Fruit fly (Drosophila melanogaster) whole organism, pupa: ENCODE data around the gene Ada.
A peak's percentile ranks its signal among the peaks of the same experiment; 100 is the strongest.

Experiments
- CG10348 ChIP-seq: fragments of 200-800 bp; sonication (Bioruptor generic); IDR thresholded peaks from 2 replicates; pipeline ENCODE4 v1.3.6; 2022; ENCODE audit warnings: missing biosample characterization, missing genetic modification characterization
- CG12605 ChIP-seq: fragments of 200-800 bp; sonication (Bioruptor generic); IDR thresholded peaks from 2 replicates; pipeline ENCODE4 v1.3.6; 2022; ENCODE audit warnings: missing biosample characterization, missing genetic modification characterization
- CG13204 ChIP-seq: fragments of 200-800 bp; sonication (Bioruptor generic); optimal IDR thresholded peaks from 2 replicates; lab custom pipeline; 2018; ENCODE audit warnings: missing biosample characterization, mild to moderate bottlenecking, missing genetic modification characterization, moderate library complexity
- CG14655 ChIP-seq: fragments of 200-800 bp; sonication (Bioruptor generic); optimal IDR thresholded peaks from 3 replicates; lab custom pipeline; 2017; ENCODE audit warnings: mild to moderate bottlenecking, missing biosample characterization, missing genetic modification reagents, missing genetic modification characterization
- CG15710 ChIP-seq: fragments of 200-800 bp; sonication (Bioruptor generic); optimal IDR thresholded peaks from 2 replicates; lab custom pipeline; 2018; ENCODE audit warnings: missing biosample characterization, mild to moderate bottlenecking, missing genetic modification characterization, moderate library complexity
- CG17806 ChIP-seq: fragments of 200-800 bp; sonication (Bioruptor generic); optimal IDR thresholded peaks from 2 replicates; lab custom pipeline; 2018; ENCODE audit warnings: missing biosample characterization, mild to moderate bottlenecking, missing genetic modification characterization, moderate library complexity
- CG32121 ChIP-seq: fragments of 200-800 bp; sonication (Bioruptor generic); IDR thresholded peaks from 2 replicates; pipeline ENCODE4 v1.3.6; 2022; ENCODE audit warnings: missing biosample characterization, missing genetic modification characterization
- CG34367 ChIP-seq: fragments of 200-800 bp; sonication (Bioruptor generic); optimal IDR thresholded peaks from 2 replicates; lab custom pipeline; 2018; ENCODE audit warnings: missing biosample characterization, mild to moderate bottlenecking, missing genetic modification characterization
- CG4496 ChIP-seq: fragments of 200-800 bp; sonication (Bioruptor generic); IDR thresholded peaks from 3 replicates; pipeline ENCODE4 v1.3.6; 2022; ENCODE audit warnings: missing biosample characterization, missing genetic modification characterization
- CG8159 ChIP-seq: fragments of 200-800 bp; sonication (Bioruptor generic); optimal IDR thresholded peaks from 3 replicates; lab custom pipeline; 2018; ENCODE audit warnings: missing biosample characterization, mild to moderate bottlenecking, missing genetic modification characterization, moderate library complexity
- CG8301 ChIP-seq: fragments of 200-800 bp; sonication (Bioruptor generic); optimal IDR thresholded peaks from 2 replicates; lab custom pipeline; 2018; ENCODE audit warnings: missing biosample characterization, mild to moderate bottlenecking, missing genetic modification characterization
- CG9948 ChIP-seq: fragments of 200-800 bp; sonication (Bioruptor generic); optimal IDR thresholded peaks from 2 replicates; lab custom pipeline; 2018; ENCODE audit warnings: missing biosample characterization, mild to moderate bottlenecking, missing genetic modification characterization, moderate library complexity
- D1 ChIP-seq: fragments of 200-800 bp; sonication (Bioruptor generic); optimal IDR thresholded peaks from 2 replicates; lab custom pipeline; 2018; ENCODE audit warnings: missing biosample characterization, mild to moderate bottlenecking, missing genetic modification characterization, moderate library complexity
- EcR ChIP-seq: fragments of 200-800 bp; sonication (Bioruptor generic); optimal IDR thresholded peaks from 3 replicates; lab custom pipeline; 2019; ENCODE audit warnings: missing biosample characterization, missing genetic modification characterization, mild to moderate bottlenecking, moderate library complexity, missing genetic modification reagents
- Ets98B ChIP-seq: fragments of 200-800 bp; sonication (Bioruptor generic); IDR thresholded peaks from 2 replicates; pipeline ENCODE4 v1.3.6; 2022; ENCODE audit warnings: missing biosample characterization, missing genetic modification characterization
- Pif1A ChIP-seq: fragments of 200-800 bp; sonication (Bioruptor generic); optimal IDR thresholded peaks from 3 replicates; lab custom pipeline; 2016; ENCODE audit warnings: missing biosample characterization, missing genetic modification characterization
- Pif1B ChIP-seq: fragments of 200-800 bp; sonication (Bioruptor generic); optimal IDR thresholded peaks from 3 replicates; lab custom pipeline; 2016; ENCODE audit warnings: missing biosample characterization, missing genetic modification characterization
- Snoo ChIP-seq: fragments of 200-800 bp; sonication (Bioruptor generic); optimal IDR thresholded peaks from 3 replicates; lab custom pipeline; 2017; ENCODE audit warnings: missing biosample characterization, mild to moderate bottlenecking, missing genetic modification characterization, inconsistent platforms
- fd96Ca ChIP-seq: fragments of 200-800 bp; sonication (Bioruptor generic); IDR thresholded peaks from 3 replicates; pipeline ENCODE4 v1.3.6; 2022; ENCODE audit warnings: missing biosample characterization, missing genetic modification characterization
- gl ChIP-seq: fragments of 200-800 bp; sonication (Bioruptor generic); optimal IDR thresholded peaks from 2 replicates; lab custom pipeline; 2018; ENCODE audit warnings: missing biosample characterization, mild to moderate bottlenecking, missing genetic modification characterization
- rn ChIP-seq: fragments of 200-800 bp; sonication (Bioruptor generic); IDR thresholded peaks from 2 replicates; pipeline ENCODE4 v1.3.6; 2022; ENCODE audit warnings: missing biosample characterization, missing genetic modification characterization

Gene Ada

DNA sequence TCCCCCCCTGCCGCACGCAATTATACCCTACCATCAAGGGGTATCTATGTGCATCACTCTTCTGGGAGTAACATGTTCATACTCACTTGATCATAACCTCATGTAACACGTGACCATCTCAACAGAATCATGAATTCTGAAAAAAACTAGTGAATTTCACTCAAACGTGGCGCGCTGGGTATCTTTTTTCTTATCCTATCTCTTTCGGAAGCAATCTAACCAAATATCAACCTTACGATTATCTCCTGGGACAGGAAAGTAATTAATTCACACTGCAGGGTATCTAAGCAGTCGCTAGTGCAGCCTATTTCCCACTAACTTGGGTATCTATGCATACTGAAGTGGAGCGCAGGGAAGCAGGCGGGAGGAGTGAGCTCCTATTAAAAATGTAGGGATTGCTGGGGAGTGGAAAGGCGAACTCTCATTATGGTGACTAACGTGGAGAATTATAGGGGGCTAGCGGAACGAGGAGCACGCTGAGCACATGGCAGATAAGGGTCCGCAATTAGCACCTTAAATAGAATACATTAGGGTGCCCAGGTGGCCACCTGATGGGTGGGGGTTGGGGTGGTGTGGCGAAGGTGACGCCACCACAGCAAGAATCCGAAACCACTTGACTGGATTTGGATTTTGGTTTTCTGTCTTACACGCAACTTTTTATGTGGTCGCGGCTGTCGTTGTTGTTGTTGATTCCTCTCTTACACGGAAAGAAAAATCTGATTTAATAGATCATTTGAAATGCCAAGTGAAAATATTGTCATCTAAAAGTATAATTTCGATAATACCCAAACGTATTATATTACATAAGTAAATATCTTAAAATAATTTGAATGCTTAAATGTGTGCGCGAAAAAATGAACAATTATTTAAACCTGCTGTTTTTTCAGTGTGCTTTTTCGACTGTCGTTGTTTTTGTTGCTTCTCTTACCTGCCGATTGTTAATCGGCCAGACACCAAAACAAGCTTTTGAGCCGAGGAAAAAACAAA is 9.6 kb upstream of the Ada start:
- TF ChIP-seq CG9948 (tag; lab: Kevin White, UChicago) (peak; percentile 91), EcR (GFP tag; lab: Kevin White, UChicago) (no peak), Pif1B (GFP tag; lab: Kevin White, UChicago) (peak; percentile 82), CG8301 (peak; percentile 92), fd96Ca (GFP tag; lab: Robert Waterston, UW) (no peak), gl (tag; lab: Kevin White, UChicago) (peak; percentile 78), CG32121 (GFP tag; lab: Robert Waterston, UW) (no peak), CG15710 (peak; percentile 87), Ets98B (GFP tag; lab: Robert Waterston, UW) (no peak), CG13204 (peak; percentile 1), CG8159 (tag; lab: Kevin White, UChicago) (peak; percentile 94), CG4496 (GFP tag; lab: Robert Waterston, UW) (no peak), Snoo (tag; lab: Kevin White, UChicago) (peak; percentile 91), CG12605 (GFP tag; lab: Robert Waterston, UW) (no peak), CG14655 (peak; percentile 92), CG10348 (GFP tag; lab: Robert Waterston, UW) (no peak), Pif1A (GFP tag; lab: Kevin White, UChicago) (peak; percentile 86), rn (GFP tag; lab: Robert Waterston, UW) (no peak), D1 (peak; percentile 41), CG34367 (tag; lab: Kevin White, UChicago) (peak; percentile 84), CG17806 (tag; lab: Kevin White, UChicago) (peak; percentile 91)

- TF ChIP-seq CG15710 = peak; percentile 62
- no peak for TF ChIP-seq fd96Ca (GFP tag; lab: Robert Waterston, UW)
- TF ChIP-seq CG17806 (tag; lab: Kevin White, UChicago) = peak; percentile 41
- no peak for TF ChIP-seq Snoo (tag; lab: Kevin White, UChicago)
- peak; percentile 85 for TF ChIP-seq CG13204
- TF ChIP-seq CG8159 (tag; lab: Kevin White, UChicago) = peak; percentile 49
- TF ChIP-seq Pif1A (GFP tag; lab: Kevin White, UChicago) = peak; percentile 26
- peak; percentile 62 for TF ChIP-seq CG34367 (tag; lab: Kevin White, UChicago)
- TF ChIP-seq CG8301 = peak; percentile 34
- peak; percentile 27 for TF ChIP-seq Pif1B (GFP tag; lab: Kevin White, UChicago)
- no peak for TF ChIP-seq D1
- peak; percentile 63 for TF ChIP-seq EcR (GFP tag; lab: Kevin White, UChicago)
- peak; percentile 39 for TF ChIP-seq CG14655
- TF ChIP-seq CG12605 (GFP tag; lab: Robert Waterston, UW) = no peak
- TF ChIP-seq gl (tag; lab: Kevin White, UChicago) = peak; percentile 91
These were observed 8.5 kb upstream of the Ada start for dm6 chr3R:9056409-9057031.

dm6 chr3R:9057032-9057397 is 8.0 kb upstream of the Ada start:
- TF ChIP-seq Pif1A (GFP tag; lab: Kevin White, UChicago) = no peak
- TF ChIP-seq CG10348 (GFP tag; lab: Robert Waterston, UW) = no peak
- TF ChIP-seq rn (GFP tag; lab: Robert Waterston, UW) = no peak
- TF ChIP-seq EcR (GFP tag; lab: Kevin White, UChicago) = no peak
- TF ChIP-seq CG12605 (GFP tag; lab: Robert Waterston, UW) = no peak
- TF ChIP-seq CG15710 = no peak
- TF ChIP-seq CG32121 (GFP tag; lab: Robert Waterston, UW) = no peak
- TF ChIP-seq Snoo (tag; lab: Kevin White, UChicago) = no peak
- TF ChIP-seq Pif1B (GFP tag; lab: Kevin White, UChicago) = no peak
- TF ChIP-seq CG13204 = no peak
- TF ChIP-seq CG34367 (tag; lab: Kevin White, UChicago) = no peak
- no peak for TF ChIP-seq CG4496 (GFP tag; lab: Robert Waterston, UW)
- no peak for TF ChIP-seq gl (tag; lab: Kevin White, UChicago)
- no peak for TF ChIP-seq CG8301
- no peak for TF ChIP-seq fd96Ca (GFP tag; lab: Robert Waterston, UW)
- no peak for TF ChIP-seq CG9948 (tag; lab: Kevin White, UChicago)
- no peak for TF ChIP-seq CG8159 (tag; lab: Kevin White, UChicago)

DNA sequence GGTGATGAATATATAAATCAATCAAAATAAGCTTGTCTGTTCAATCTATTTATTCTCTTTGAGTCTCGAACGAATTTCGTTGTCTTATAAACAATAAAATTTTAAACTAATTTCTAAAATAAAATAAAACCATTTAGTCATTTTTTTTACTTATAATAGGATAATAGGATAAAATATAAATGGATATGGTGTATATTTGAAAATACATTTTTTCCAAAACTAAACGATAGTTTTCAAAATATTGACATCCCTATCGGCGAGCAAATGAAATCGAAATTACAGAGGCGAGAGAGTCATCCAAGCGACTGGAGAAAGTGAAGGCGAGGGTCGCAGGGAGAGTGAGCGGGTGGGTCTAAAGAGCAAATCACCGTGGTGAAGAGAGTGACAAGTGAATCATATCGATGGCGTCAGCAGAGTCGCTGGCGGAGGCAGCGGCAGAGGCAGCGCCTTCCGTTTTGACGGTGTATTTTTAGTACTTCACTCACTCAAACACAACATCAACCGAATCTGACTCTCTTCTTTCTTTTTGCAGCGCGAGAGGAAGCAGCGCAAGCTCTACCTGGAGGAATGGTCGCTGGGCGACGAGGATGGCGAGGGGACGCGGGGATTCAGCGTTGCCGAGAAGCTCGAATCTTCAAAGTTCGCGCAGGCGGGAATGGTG is 7.5 kb upstream of the Ada start:
- peak; percentile 87 for TF ChIP-seq gl (tag; lab: Kevin White, UChicago)
- TF ChIP-seq CG4496 (GFP tag; lab: Robert Waterston, UW) = no peak
- no peak for TF ChIP-seq fd96Ca (GFP tag; lab: Robert Waterston, UW)
- no peak for TF ChIP-seq rn (GFP tag; lab: Robert Waterston, UW)
- peak; percentile 91 for TF ChIP-seq Pif1A (GFP tag; lab: Kevin White, UChicago)
- TF ChIP-seq EcR (GFP tag; lab: Kevin White, UChicago) = peak; percentile 57
- TF ChIP-seq CG8301 = peak; percentile 97
- TF ChIP-seq CG9948 (tag; lab: Kevin White, UChicago) = peak; percentile 93
- peak; percentile 92 for TF ChIP-seq D1
- TF ChIP-seq CG13204 = peak; percentile 88
- TF ChIP-seq CG15710 = peak; percentile 85
- TF ChIP-seq Pif1B (GFP tag; lab: Kevin White, UChicago) = peak; percentile 89
- TF ChIP-seq CG32121 (GFP tag; lab: Robert Waterston, UW) = no peak
- TF ChIP-seq Snoo (tag; lab: Kevin White, UChicago) = peak; percentile 96
- no peak for TF ChIP-seq Ets98B (GFP tag; lab: Robert Waterston, UW)
- peak; percentile 98 for TF ChIP-seq CG14655
- no peak for TF ChIP-seq CG12605 (GFP tag; lab: Robert Waterston, UW)
- TF ChIP-seq CG10348 (GFP tag; lab: Robert Waterston, UW) = no peak
- TF ChIP-seq CG17806 (tag; lab: Kevin White, UChicago) = peak; percentile 87
- peak; percentile 89 for TF ChIP-seq CG8159 (tag; lab: Kevin White, UChicago)
- TF ChIP-seq CG34367 (tag; lab: Kevin White, UChicago) = peak; percentile 76
